Worm (Caenorhabditis elegans): ENCODE data around the gene vit-3.

Gene vit-3

DNA sequence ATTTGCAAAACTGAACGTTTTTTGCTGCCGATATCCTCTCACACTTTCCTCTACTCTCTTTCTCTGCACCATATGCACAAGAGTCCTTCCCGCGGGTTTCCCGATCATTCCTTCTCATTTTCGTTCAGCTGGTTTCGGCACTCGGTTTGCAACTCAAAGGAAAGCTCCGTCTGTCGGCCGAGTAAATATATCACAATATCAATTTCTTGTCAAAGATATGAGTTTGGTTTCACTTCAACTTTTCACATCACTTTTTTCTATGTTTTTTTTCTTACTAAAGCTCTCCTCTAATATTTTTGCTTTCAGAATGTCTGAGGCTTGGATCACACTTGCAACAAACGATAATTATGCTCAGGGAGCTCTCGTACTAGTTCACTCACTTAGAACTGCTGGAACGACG lies 35.0 kb downstream of the vit-3 start, which contains the start of gene gyg-1:
Gene gyg-1 (plus strand): TSS at position 301 of the 400 bp plus-strand sequence.
- TF ChIP-seq ztf-4 (tag; optimal IDR thresholded peaks at IDR 0.05) (no peak), nhr-129 (tag; optimal IDR thresholded peaks at IDR 0.05) (peak; percentile 11)

DNA sequence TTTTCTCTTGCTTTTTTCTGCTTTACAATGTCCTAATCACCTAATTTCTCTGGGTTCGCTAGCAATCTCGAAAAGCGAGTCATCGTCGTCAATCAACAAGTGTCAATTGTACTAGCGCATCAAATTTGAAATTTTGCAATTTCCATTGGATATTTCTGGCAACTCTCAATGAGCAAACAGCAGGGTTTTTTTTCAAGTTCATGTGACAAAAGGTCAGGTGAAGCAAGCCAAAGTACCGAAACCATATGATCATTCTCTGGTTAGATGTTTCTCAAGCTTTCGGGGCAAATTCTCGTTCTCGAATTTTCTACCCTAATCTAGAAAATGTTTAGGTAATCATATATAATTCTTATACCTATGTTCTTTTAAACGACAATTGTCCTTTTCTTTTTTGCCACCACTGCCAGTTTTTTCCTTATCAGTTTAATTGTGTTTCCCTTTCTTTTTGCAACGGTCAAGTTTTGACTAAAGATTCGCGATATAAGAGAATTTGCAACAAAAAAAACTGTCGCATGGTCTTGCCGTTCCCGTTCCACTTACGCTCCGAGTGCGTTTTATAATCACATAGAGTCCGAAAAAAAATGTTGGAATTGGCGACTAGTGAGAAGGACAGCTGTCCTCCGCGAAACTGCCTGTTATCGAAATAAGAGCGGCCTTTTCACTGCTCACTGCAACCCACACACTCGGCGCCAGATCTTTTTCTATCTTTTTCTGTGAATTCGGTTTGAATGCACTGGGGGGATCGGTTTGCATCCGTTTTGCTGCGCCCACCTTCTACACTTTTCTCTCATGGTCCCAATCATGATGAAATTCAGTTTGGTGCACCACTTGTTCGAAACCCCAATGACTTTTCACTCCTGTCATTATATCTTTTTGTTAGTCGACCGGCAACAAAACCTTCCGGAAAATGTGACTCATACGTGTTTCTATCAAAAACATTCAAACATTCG lies 35.8 kb downstream of the vit-3 start:
- TF ChIP-seq nhr-129 (tag; optimal IDR thresholded peaks at IDR 0.05) (peak; percentile 70), ama-1 (optimal IDR thresholded peaks at IDR 0.05) (peak; percentile 27), sma-9 (GFP tag; optimal IDR thresholded peaks at IDR 0.05) (peak; percentile 51), sma-9 (tag; optimal IDR thresholded peaks at IDR 0.05) (no peak), lsy-2 (tag; optimal IDR thresholded peaks at IDR 0.05) (peak in 1 of 2 experiments; percentile 3), lin-11 (tag; optimal IDR thresholded peaks at IDR 0.05) (no peak), F13H6.1 (tag; optimal IDR thresholded peaks at IDR 0.05) (peak; percentile 65), C34F6.9 (tag; optimal IDR thresholded peaks at IDR 0.05) (peak; percentile 17), nhr-6 (tag; optimal IDR thresholded peaks at IDR 0.05) (no peak)

DNA sequence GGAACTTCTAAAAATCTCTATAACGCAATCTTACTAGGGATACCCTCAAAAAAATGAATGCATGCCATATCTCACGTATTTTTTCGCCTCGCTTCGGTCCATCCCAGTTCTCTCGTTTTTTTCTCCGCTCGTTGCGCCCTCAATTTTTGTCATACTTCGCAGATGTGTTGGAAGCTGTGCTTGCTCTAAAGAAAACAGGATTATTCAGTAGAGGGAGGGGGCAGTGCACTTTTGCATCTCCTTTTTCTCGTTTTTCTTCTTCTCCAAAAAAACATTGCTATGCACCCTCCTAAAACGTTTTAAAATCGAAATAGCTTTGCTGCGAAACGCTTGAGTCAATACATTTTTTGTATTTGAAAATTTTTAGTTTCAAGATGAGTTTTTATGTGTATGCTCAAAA lies 36.8 kb downstream of the vit-3 start:
- TF ChIP-seq unc-39 (tag; optimal IDR thresholded peaks at IDR 0.05) (no peak), zag-1 (tag; optimal IDR thresholded peaks at IDR 0.05) (peak; percentile 53), Y55F3AM.14 (GFP tag; optimal IDR thresholded peaks at IDR 0.05) (peak; percentile 31), ZK546.5 (tag; optimal IDR thresholded peaks at IDR 0.05) (no peak), nhr-129 (tag; optimal IDR thresholded peaks at IDR 0.05) (peak; percentile 44)

- TF ChIP-seq gmeb-1 (tag; optimal IDR thresholded peaks at IDR 0.05) = peak; percentile 8
- peak; percentile 51 for TF ChIP-seq sma-9 (GFP tag; optimal IDR thresholded peaks at IDR 0.05)
- TF ChIP-seq sma-9 (tag; optimal IDR thresholded peaks at IDR 0.05) = no peak
- no peak for TF ChIP-seq ztf-1 (GFP tag; conservative IDR thresholded peaks at IDR 0.05)
- no peak for TF ChIP-seq nhr-21 (tag; optimal IDR thresholded peaks at IDR 0.05)
- TF ChIP-seq crh-2 (tag; optimal IDR thresholded peaks at IDR 0.05) = peak; percentile 84
- peak; percentile 35 for TF ChIP-seq sma-3 (GFP tag; optimal IDR thresholded peaks at IDR 0.05)
- no peak for TF ChIP-seq ceh-82 (tag; optimal IDR thresholded peaks at IDR 0.05)
- peak; percentile 66 for TF ChIP-seq F13H6.1 (tag; optimal IDR thresholded peaks at IDR 0.05)
- no peak for TF ChIP-seq skn-1 (tag; optimal IDR thresholded peaks at IDR 0.05)
- TF ChIP-seq fos-1 (tag; optimal IDR thresholded peaks at IDR 0.05) = peak; percentile 78
- TF ChIP-seq lsy-2 (tag; optimal IDR thresholded peaks at IDR 0.05) = peak in 1 of 2 experiments; percentile 26
- peak; percentile 63 for TF ChIP-seq nhr-129 (tag; optimal IDR thresholded peaks at IDR 0.05)
Measured at ce11 chrX:3534218-3534617, 38.1 kb downstream of the vit-3 start.

DNA sequence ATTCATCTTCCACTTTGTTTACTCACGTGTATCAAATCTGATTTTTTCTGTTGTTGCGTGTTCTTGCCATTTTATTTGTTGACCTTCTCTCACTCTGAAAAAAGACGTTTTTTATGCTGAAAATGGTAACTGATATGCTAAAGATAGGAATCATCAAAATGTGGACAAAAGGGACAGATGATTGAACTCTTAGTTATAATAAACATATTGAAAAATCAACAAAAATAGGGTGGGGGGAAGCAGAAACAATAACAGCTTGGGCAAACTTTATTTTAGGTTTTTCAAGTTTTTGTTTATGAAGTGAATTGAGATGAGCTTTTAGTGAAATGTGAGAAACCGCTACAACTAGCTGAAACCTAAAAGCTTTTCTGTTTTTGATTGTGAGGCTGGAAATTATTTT lies 39.4 kb downstream of the vit-3 start, which contains the start of gene F56B6.6:
Gene F56B6.6 (minus strand): TSS at position 101 of the 400 bp plus-strand sequence.
- TF ChIP-seq C34F6.9 (tag; optimal IDR thresholded peaks at IDR 0.05) (no peak), nhr-11 (tag; optimal IDR thresholded peaks at IDR 0.05) (no peak), ama-1 (optimal IDR thresholded peaks at IDR 0.05) (no peak), unc-55 (GFP tag; optimal IDR thresholded peaks at IDR 0.05) (no peak), fos-1 (tag; optimal IDR thresholded peaks at IDR 0.05) (no peak), ceh-82 (tag; optimal IDR thresholded peaks at IDR 0.05) (no peak), nhr-237 (tag; optimal IDR thresholded peaks at IDR 0.05) (no peak), elt-3 (tag; optimal IDR thresholded peaks at IDR 0.05) (no peak)

ce11 chrX:3526712-3527111 lies 45.6 kb downstream of the vit-3 start:
- TF ChIP-seq Y55F3AM.14 (GFP tag; optimal IDR thresholded peaks at IDR 0.05) (no peak), nhr-6 (tag; optimal IDR thresholded peaks at IDR 0.05) (no peak), alr-1 (tag; optimal IDR thresholded peaks at IDR 0.05) (no peak), ceh-82 (tag; optimal IDR thresholded peaks at IDR 0.05) (no peak), fos-1 (tag; optimal IDR thresholded peaks at IDR 0.05) (no peak), lin-39 (tag; optimal IDR thresholded peaks at IDR 0.05) (no peak), dmd-4 (tag; optimal IDR thresholded peaks at IDR 0.05) (no peak), nhr-11 (tag; optimal IDR thresholded peaks at IDR 0.05) (no peak), zag-1 (tag; optimal IDR thresholded peaks at IDR 0.05) (no peak), blmp-1 (tag; optimal IDR thresholded peaks at IDR 0.05; ENCODE audit: insufficient read depth) (no peak), F13H6.1 (tag; optimal IDR thresholded peaks at IDR 0.05) (no peak), mdl-1 (tag; optimal IDR thresholded peaks at IDR 0.05) (no peak)
